Fruit fly (Drosophila melanogaster) whole organism, embryonic: ENCODE results near the gene Acp98AB.
A peak's percentile ranks its signal among the peaks of the same experiment; 100 is the strongest.

ENCODE experiments used
- Bdp1 ChIP-seq: fragments of 200-800 bp; sonication (Bioruptor generic); optimal IDR thresholded peaks from 3 replicates; lab custom pipeline; 2016; ENCODE audit warnings: missing biosample characterization, missing genetic modification characterization
- CG10543 ChIP-seq: fragments of 200-800 bp; sonication (Bioruptor generic); optimal IDR thresholded peaks from 3 replicates; lab custom pipeline; 2017; ENCODE audit warnings: missing biosample characterization, mild to moderate bottlenecking, missing genetic modification characterization, moderate library complexity
- CG10565 ChIP-seq: fragments of 200-800 bp; sonication (Bioruptor generic); optimal IDR thresholded peaks from 3 replicates; lab custom pipeline; 2016; ENCODE audit warnings: missing biosample characterization, mild to moderate bottlenecking, missing genetic modification characterization
- CG11085 ChIP-seq: fragments of 200-800 bp; sonication (Bioruptor generic); IDR thresholded peaks from 2 replicates; pipeline ENCODE4 v1.3.6; 2022; ENCODE audit warnings: missing biosample characterization, missing genetic modification characterization
- CG11456 ChIP-seq: fragments of 200-800 bp; sonication (Bioruptor generic); IDR thresholded peaks from 3 replicates; pipeline ENCODE4 v1.3.6; 2022; ENCODE audit warnings: missing biosample characterization, missing genetic modification characterization
- CG11560 ChIP-seq: fragments of 200-800 bp; sonication (Bioruptor generic); IDR thresholded peaks from 3 replicates; pipeline ENCODE4 v1.3.6; 2022; ENCODE audit warnings: missing biosample characterization, missing genetic modification characterization
- CG12071 ChIP-seq: fragments of 200-800 bp; sonication (Bioruptor generic); optimal IDR thresholded peaks from 3 replicates; lab custom pipeline; 2018; ENCODE audit warnings: missing biosample characterization, mild to moderate bottlenecking, missing genetic modification characterization
- CG14441 ChIP-seq: fragments of 200-800 bp; sonication (Bioruptor generic); IDR thresholded peaks from 2 replicates; pipeline ENCODE4 v1.3.6; 2022; ENCODE audit warnings: missing biosample characterization, missing genetic modification characterization
- CG15696 ChIP-seq: fragments of 200-800 bp; sonication (Bioruptor generic); optimal IDR thresholded peaks from 2 replicates; lab custom pipeline; 2019; ENCODE audit warnings: missing biosample characterization, mild to moderate bottlenecking, missing genetic modification characterization, moderate library complexity
- CG31388 ChIP-seq: fragments of 200-800 bp; sonication (Bioruptor generic); optimal IDR thresholded peaks from 2 replicates; lab custom pipeline; 2016; ENCODE audit warnings: missing biosample characterization, missing genetic modification characterization
- CG34422 ChIP-seq: fragments of 200-800 bp; sonication (Bioruptor generic); IDR thresholded peaks from 3 replicates; pipeline ENCODE4 v1.3.6; 2022; ENCODE audit warnings: missing biosample characterization, missing genetic modification characterization
- CG3847 ChIP-seq: fragments of 200-800 bp; sonication (Bioruptor generic); IDR thresholded peaks from 2 replicates; pipeline ENCODE4 v1.3.6; 2022; ENCODE audit warnings: missing biosample characterization, missing genetic modification characterization
- CG7556 ChIP-seq: fragments of 200-800 bp; sonication (Bioruptor generic); optimal IDR thresholded peaks from 2 replicates; lab custom pipeline; 2017; ENCODE audit warnings: missing biosample characterization, mild to moderate bottlenecking, missing genetic modification characterization
- CG9727 ChIP-seq: fragments of 200-800 bp; sonication (Bioruptor generic); optimal IDR thresholded peaks from 3 replicates; lab custom pipeline; 2017; ENCODE audit warnings: missing biosample characterization, mild to moderate bottlenecking, missing genetic modification characterization
- CG9932 ChIP-seq: fragments of 200-800 bp; sonication (Bioruptor generic); IDR thresholded peaks from 2 replicates; pipeline ENCODE4 v1.3.6; 2022; ENCODE audit warnings: missing biosample characterization, missing genetic modification characterization
- CoRest ChIP-seq: fragments of 200-800 bp; sonication (Bioruptor generic); optimal IDR thresholded peaks from 3 replicates; lab custom pipeline; 2018; ENCODE audit warnings: missing biosample characterization, mild to moderate bottlenecking, missing genetic modification characterization, moderate library complexity
- Dip2 ChIP-seq: fragments of 200-800 bp; sonication (Bioruptor generic); IDR thresholded peaks from 2 replicates; pipeline ENCODE4 v1.3.6; 2022; ENCODE audit warnings: missing biosample characterization, missing genetic modification characterization
- Gsc ChIP-seq: fragments of 200-800 bp; sonication (Bioruptor generic); IDR thresholded peaks from 2 replicates; pipeline ENCODE4 v1.3.6; 2022; ENCODE audit warnings: missing biosample characterization, missing genetic modification characterization
- Jarid2 ChIP-seq: fragments of 200-800 bp; sonication (Bioruptor generic); optimal IDR thresholded peaks from 3 replicates; lab custom pipeline; 2017; ENCODE audit warnings: mild to moderate bottlenecking, missing biosample characterization, missing genetic modification reagents, missing genetic modification characterization
- MESR4 ChIP-seq: fragments of 200-800 bp; sonication (Bioruptor generic); optimal IDR thresholded peaks from 2 replicates; lab custom pipeline; 2018; ENCODE audit warnings: missing biosample characterization, mild to moderate bottlenecking, missing genetic modification characterization, moderate library complexity
- NFAT ChIP-seq: fragments of 200-800 bp; sonication (Bioruptor generic); IDR thresholded peaks from 2 replicates; pipeline ENCODE4 v1.3.6; 2022; ENCODE audit warnings: missing biosample characterization, missing genetic modification characterization
- Side ChIP-seq: fragments of 200-800 bp; sonication (Bioruptor generic); optimal IDR thresholded peaks from 2 replicates; lab custom pipeline; 2016; ENCODE audit warnings: missing biosample characterization, missing genetic modification characterization
- Sry-δ ChIP-seq: fragments of 200-800 bp; sonication (Bioruptor generic); optimal IDR thresholded peaks from 2 replicates; lab custom pipeline; 2016; ENCODE audit warnings: missing biosample characterization, missing genetic modification characterization
- Stat92E ChIP-seq, 3 experiments: fragments of >200 bp in 2 of 3; fragments of 200-800 bp in 1 of 3; sonication (Bioruptor generic) in 1 of 3; optimal IDR thresholded peaks; 2 replicates each; lab custom pipeline; 2017 to 2019; ENCODE audit warnings: missing biosample characterization in 3 of 3, missing genetic modification characterization in 3 of 3, mild to moderate bottlenecking in 1 of 3, moderate library complexity in 1 of 3
- Xrp1 ChIP-seq: fragments of 200-800 bp; sonication (Bioruptor generic); IDR thresholded peaks from 2 replicates; pipeline ENCODE4 v1.3.6; 2022; ENCODE audit warnings: missing biosample characterization, missing genetic modification characterization
- al ChIP-seq: fragments of 200-800 bp; sonication (Bioruptor generic); IDR thresholded peaks from 2 replicates; pipeline ENCODE4 v1.3.6; 2022; ENCODE audit warnings: missing biosample characterization, missing genetic modification characterization
- amos ChIP-seq: fragments of 200-800 bp; sonication (Bioruptor generic); IDR thresholded peaks from 2 replicates; pipeline ENCODE4 v1.3.6; 2022; ENCODE audit warnings: missing biosample characterization, missing genetic modification characterization; ENCODE audit not compliant: partially characterized antibody
- ash1 ChIP-seq: fragments of 200-800 bp; sonication (Bioruptor generic); optimal IDR thresholded peaks from 2 replicates; lab custom pipeline; 2018; ENCODE audit warnings: missing biosample characterization, mild to moderate bottlenecking, missing genetic modification characterization
- bab2 ChIP-seq: fragments of 200-800 bp; sonication (Bioruptor generic); optimal IDR thresholded peaks from 2 replicates; lab custom pipeline; 2016; ENCODE audit warnings: missing biosample characterization, missing genetic modification characterization
- bigmax ChIP-seq: fragments of 200-800 bp; sonication (Bioruptor generic); optimal IDR thresholded peaks from 2 replicates; lab custom pipeline; 2018; ENCODE audit warnings: missing biosample characterization, mild to moderate bottlenecking, missing genetic modification characterization
- crc ChIP-seq: fragments of 200-800 bp; sonication (Bioruptor generic); optimal IDR thresholded peaks from 2 replicates; lab custom pipeline; 2016; ENCODE audit warnings: missing biosample characterization, missing genetic modification characterization
- da ChIP-seq: fragments of 200-800 bp; sonication (Bioruptor generic); optimal IDR thresholded peaks from 2 replicates; lab custom pipeline; 2016; ENCODE audit warnings: missing biosample characterization, missing genetic modification characterization
- dimm ChIP-seq: fragments of 200-800 bp; sonication (Bioruptor generic); IDR thresholded peaks from 2 replicates; pipeline ENCODE4 v1.3.6; 2022; ENCODE audit warnings: missing biosample characterization, missing genetic modification characterization
- ems ChIP-seq: fragments of 200-800 bp; sonication (Bioruptor generic); optimal IDR thresholded peaks from 3 replicates; lab custom pipeline; 2016; ENCODE audit warnings: missing biosample characterization, missing genetic modification characterization
- h ChIP-seq: fragments of >200 bp; optimal IDR thresholded peaks from 2 replicates; lab custom pipeline; 2017
- hbn ChIP-seq: fragments of 200-800 bp; sonication (Bioruptor generic); IDR thresholded peaks from 2 replicates; pipeline ENCODE4 v1.3.6; 2022; ENCODE audit warnings: missing biosample characterization, missing genetic modification characterization; ENCODE audit not compliant: partially characterized antibody
- ind ChIP-seq: fragments of 200-800 bp; sonication (Bioruptor generic); optimal IDR thresholded peaks from 3 replicates; lab custom pipeline; 2016; ENCODE audit warnings: missing biosample characterization, missing genetic modification characterization
- mam ChIP-seq: fragments of 200-800 bp; sonication (Bioruptor generic); optimal IDR thresholded peaks from 3 replicates; lab custom pipeline; 2016; ENCODE audit warnings: missing biosample characterization, missing genetic modification characterization
- nau ChIP-seq: fragments of 200-800 bp; sonication (Bioruptor generic); optimal IDR thresholded peaks from 3 replicates; lab custom pipeline; 2017; ENCODE audit warnings: missing biosample characterization, mild to moderate bottlenecking, missing genetic modification characterization, missing genetic modification reagents
- sim ChIP-seq: fragments of 200-800 bp; sonication (Bioruptor generic); IDR thresholded peaks from 2 replicates; pipeline ENCODE4 v1.3.6; 2022; ENCODE audit warnings: missing biosample characterization, missing genetic modification characterization
- sob ChIP-seq: fragments of 200-800 bp; sonication (Bioruptor generic); IDR thresholded peaks from 2 replicates; pipeline ENCODE4 v1.3.6; 2022; ENCODE audit warnings: missing biosample characterization, missing genetic modification characterization
- ssp ChIP-seq: fragments of 200-800 bp; sonication (Bioruptor generic); IDR thresholded peaks from 2 replicates; pipeline ENCODE4 v1.3.6; 2022; ENCODE audit warnings: missing biosample characterization, missing genetic modification characterization
- unc-4 ChIP-seq: fragments of 200-800 bp; sonication (Bioruptor generic); IDR thresholded peaks from 2 replicates; pipeline ENCODE4 v1.3.6; 2022; ENCODE audit warnings: missing biosample characterization, missing genetic modification characterization; ENCODE audit not compliant: partially characterized antibody
- wor ChIP-seq: fragments of 200-800 bp; sonication (Bioruptor generic); IDR thresholded peaks from 2 replicates; pipeline ENCODE4 v1.3.6; 2022; ENCODE audit warnings: missing biosample characterization, missing genetic modification characterization
- zen2 ChIP-seq: fragments of 200-800 bp; sonication (Bioruptor generic); IDR thresholded peaks from 3 replicates; pipeline ENCODE4 v1.3.6; 2022; ENCODE audit warnings: missing biosample characterization, missing genetic modification characterization; ENCODE audit not compliant: partially characterized antibody
- zfh2 ChIP-seq: fragments of 200-800 bp; sonication (Bioruptor generic); optimal IDR thresholded peaks from 2 replicates; lab custom pipeline; 2016; ENCODE audit warnings: missing biosample characterization, missing genetic modification characterization

Gene Acp98AB

DNA sequence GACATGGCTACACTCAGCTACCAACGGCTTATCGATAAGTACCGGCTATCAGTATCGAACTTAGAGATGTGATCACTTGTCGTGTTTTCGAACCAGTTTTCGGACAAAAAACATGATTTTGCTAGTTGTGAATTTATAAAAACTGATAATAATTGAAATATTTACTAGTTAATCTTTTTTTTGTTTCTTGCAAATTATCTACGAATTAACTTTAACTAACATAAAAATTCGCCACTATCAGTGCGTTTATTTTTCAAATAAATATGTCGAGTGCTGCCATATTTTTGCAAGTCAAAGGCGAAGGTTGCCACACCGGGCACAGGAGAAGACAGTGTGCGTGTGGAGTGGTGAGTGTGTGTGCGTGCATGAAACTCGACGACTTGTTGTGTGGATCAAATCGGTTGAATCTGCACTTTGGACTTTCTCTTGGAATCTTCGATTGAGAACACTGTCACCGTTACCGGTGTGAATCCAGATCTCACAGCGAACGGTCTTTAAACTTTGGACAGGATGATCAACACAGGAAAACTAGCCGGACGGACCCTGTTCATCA is 17.4 kb upstream of the Acp98AB start, which contains the start of gene Hsdl2 (continued):
- no peak for TF ChIP-seq CG31388
- TF ChIP-seq ssp, result peak; percentile 40; the same call in 1 of the 2 replicates
- TF ChIP-seq Side (GFP tag; lab: Kevin White, UChicago), result no peak
- peak; percentile 27; the same call in 1 of the 2 replicates for TF ChIP-seq NFAT (GFP tag; lab: Robert Waterston, UW)
- TF ChIP-seq CG9932 (GFP tag; lab: Robert Waterston, UW), result peak; percentile 62
- TF ChIP-seq CG11085 (GFP tag; lab: Robert Waterston, UW), result 0 out of 2 replicates have a peak, but pooled peaks have one; percentile 60
- TF ChIP-seq h (lab: Kevin White, UChicago), result no peak
- no peak for TF ChIP-seq CG14441
- TF ChIP-seq Sry-δ (GFP tag; lab: Kevin White, UChicago), result peak; percentile 86
- TF ChIP-seq Stat92E (GFP tag; optimal IDR thresholded peaks at IDR 0.05; lab: Kevin White, UChicago), result no peak
- no peak for TF ChIP-seq zen2 (GFP tag; lab: Robert Waterston, UW)
- peak; percentile 77 for TF ChIP-seq CG3847 (GFP tag; lab: Robert Waterston, UW)
- no peak for TF ChIP-seq CG12071 (GFP tag; lab: Kevin White, UChicago)
- TF ChIP-seq Jarid2 (GFP tag; lab: Kevin White, UChicago), result no peak
- TF ChIP-seq ems, result peak; percentile 16
- peak; percentile 27; the same call in 1 of the 2 replicates for TF ChIP-seq sob (GFP tag; lab: Robert Waterston, UW)
- peak; percentile 67 for TF ChIP-seq CoRest (tag; lab: Kevin White, UChicago)
- TF ChIP-seq da (GFP tag; lab: Kevin White, UChicago), result no peak
- peak; percentile 56; the same call in 1 of the 2 replicates for TF ChIP-seq hbn (GFP tag; lab: Robert Waterston, UW)
- peak; percentile 4 for TF ChIP-seq CG7556 (GFP tag; lab: Kevin White, UChicago)
- TF ChIP-seq Gsc (GFP tag; lab: Robert Waterston, UW), result no peak
- TF ChIP-seq bab2, result peak; percentile 2
- peak; percentile 64 for TF ChIP-seq amos (GFP tag; lab: Robert Waterston, UW)
- peak; percentile 55 for TF ChIP-seq ind
- TF ChIP-seq MESR4 (GFP tag; lab: Kevin White, UChicago), result peak; percentile 59
- 0 out of 3 replicates have a peak, but pooled peaks have one; percentile 45 for TF ChIP-seq CG11456 (GFP tag; lab: Robert Waterston, UW)
- peak; percentile 62 for TF ChIP-seq unc-4 (GFP tag; lab: Robert Waterston, UW)
- TF ChIP-seq CG15696 (tag; lab: Kevin White, UChicago), result no peak
- TF ChIP-seq ash1 (GFP tag; lab: Kevin White, UChicago), result no peak
- no peak for TF ChIP-seq CG11560 (tag; lab: Robert Waterston, UW)
- 0 out of 3 replicates have a peak, but pooled peaks have one; percentile 60 for TF ChIP-seq CG34422 (GFP tag; lab: Robert Waterston, UW)
- no peak for TF ChIP-seq wor (GFP tag; lab: Robert Waterston, UW)
- no peak for TF ChIP-seq nau (GFP tag; lab: Kevin White, UChicago)
- peak; percentile 7 for TF ChIP-seq mam (GFP tag; lab: Kevin White, UChicago)
- no peak for TF ChIP-seq CG10543
- TF ChIP-seq bigmax (GFP tag; lab: Kevin White, UChicago), result no peak
- no peak for TF ChIP-seq Dip2 (GFP tag; lab: Robert Waterston, UW)
- TF ChIP-seq sim (GFP tag; lab: Robert Waterston, UW), result no peak
- peak; percentile 9; the same call in 1 of the 2 replicates for TF ChIP-seq al (GFP tag; lab: Robert Waterston, UW)
- TF ChIP-seq dimm (GFP tag; lab: Robert Waterston, UW), result no peak
- no peak for TF ChIP-seq crc (GFP tag; lab: Kevin White, UChicago)
- TF ChIP-seq CG10565 (GFP tag; lab: Kevin White, UChicago), result no peak
- TF ChIP-seq CG9727 (GFP tag; lab: Kevin White, UChicago), result peak; percentile 18
- no peak for TF ChIP-seq Bdp1 (GFP tag; lab: Kevin White, UChicago)
- TF ChIP-seq Xrp1 (GFP tag; lab: Robert Waterston, UW), result no peak
- peak; percentile 12 for TF ChIP-seq zfh2
